Fruit fly (Drosophila melanogaster) whole organism, embryonic: ENCODE measurements around the gene gpp.

ENCODE experiments used
- Aef1 ChIP-seq: fragments of 200-800 bp; sonication (Bioruptor generic); IDR thresholded peaks from 3 replicates; pipeline ENCODE4 v1.3.6; 2022; ENCODE audit warnings: missing biosample characterization, missing genetic modification characterization
- BEAF-32 ChIP-seq: fragments of 200-800 bp; sonication (Bioruptor generic); optimal IDR thresholded peaks from 3 replicates; lab custom pipeline; 2017; ENCODE audit warnings: missing biosample characterization, missing genetic modification characterization, mild to moderate bottlenecking, moderate library complexity, missing genetic modification reagents
- CG1024 ChIP-seq: fragments of 200-800 bp; sonication (Bioruptor generic); IDR thresholded peaks from 2 replicates; pipeline ENCODE4 v1.3.6; 2022; ENCODE audit warnings: missing biosample characterization, missing genetic modification characterization
- CG10543 ChIP-seq: fragments of 200-800 bp; sonication (Bioruptor generic); optimal IDR thresholded peaks from 3 replicates; lab custom pipeline; 2017; ENCODE audit warnings: missing biosample characterization, mild to moderate bottlenecking, missing genetic modification characterization, moderate library complexity
- CG10959 ChIP-seq: fragments of 200-800 bp; sonication (Bioruptor generic); IDR thresholded peaks from 2 replicates; pipeline ENCODE4 v1.3.6; 2022; ENCODE audit warnings: missing biosample characterization, missing genetic modification characterization
- CG11696 ChIP-seq: fragments of 200-800 bp; sonication (Bioruptor generic); IDR thresholded peaks from 2 replicates; pipeline ENCODE4 v1.3.6; 2022; ENCODE audit warnings: missing biosample characterization, missing genetic modification characterization
- CG12659 ChIP-seq: fragments of 200-800 bp; sonication (Bioruptor generic); optimal IDR thresholded peaks from 3 replicates; lab custom pipeline; 2017; ENCODE audit warnings: mild to moderate bottlenecking, missing biosample characterization, missing genetic modification reagents, missing genetic modification characterization
- CG13624 ChIP-seq: fragments of 200-800 bp; sonication (Bioruptor generic); optimal IDR thresholded peaks from 2 replicates; lab custom pipeline; 2016; ENCODE audit warnings: missing biosample characterization, missing genetic modification characterization
- CG1602 ChIP-seq: fragments of 200-800 bp; sonication (Bioruptor generic); optimal IDR thresholded peaks from 3 replicates; lab custom pipeline; 2016; ENCODE audit warnings: missing biosample characterization, missing genetic modification characterization
- CG17802 ChIP-seq: fragments of 200-800 bp; sonication (Bioruptor generic); optimal IDR thresholded peaks from 2 replicates; lab custom pipeline; 2018; ENCODE audit warnings: missing biosample characterization, mild to moderate bottlenecking, missing genetic modification characterization, moderate library complexity
- CG18764 ChIP-seq: fragments of 200-800 bp; sonication (Bioruptor generic); optimal IDR thresholded peaks from 3 replicates; lab custom pipeline; 2016; ENCODE audit warnings: missing biosample characterization, missing genetic modification characterization
- CG2202 ChIP-seq: fragments of 200-800 bp; sonication (Bioruptor generic); optimal IDR thresholded peaks from 2 replicates; lab custom pipeline; 2018; ENCODE audit warnings: missing biosample characterization, mild to moderate bottlenecking, missing genetic modification characterization
- CG2678 ChIP-seq: fragments of 200-800 bp; sonication (Bioruptor generic); optimal IDR thresholded peaks from 3 replicates; lab custom pipeline; 2019; ENCODE audit warnings: missing biosample characterization, mild to moderate bottlenecking, missing genetic modification characterization, moderate library complexity
- CG31388 ChIP-seq: fragments of 200-800 bp; sonication (Bioruptor generic); optimal IDR thresholded peaks from 2 replicates; lab custom pipeline; 2016; ENCODE audit warnings: missing biosample characterization, missing genetic modification characterization
- CG31441 ChIP-seq: fragments of 200-800 bp; sonication (Bioruptor generic); IDR thresholded peaks from 2 replicates; pipeline ENCODE4 v1.3.6; 2022; ENCODE audit warnings: missing biosample characterization, missing genetic modification characterization
- CG4328 ChIP-seq: fragments of 200-800 bp; sonication (Bioruptor generic); optimal IDR thresholded peaks from 3 replicates; lab custom pipeline; 2017; ENCODE audit warnings: missing biosample characterization, missing genetic modification reagents, missing genetic modification characterization
- CG7556 ChIP-seq: fragments of 200-800 bp; sonication (Bioruptor generic); optimal IDR thresholded peaks from 2 replicates; lab custom pipeline; 2017; ENCODE audit warnings: missing biosample characterization, mild to moderate bottlenecking, missing genetic modification characterization
- CG8478 ChIP-seq: fragments of >200 bp; optimal IDR thresholded peaks from 2 replicates; lab custom pipeline; 2018
- CoRest ChIP-seq: fragments of 200-800 bp; sonication (Bioruptor generic); optimal IDR thresholded peaks from 3 replicates; lab custom pipeline; 2018; ENCODE audit warnings: missing biosample characterization, mild to moderate bottlenecking, missing genetic modification characterization, moderate library complexity
- D19A ChIP-seq: fragments of 200-800 bp; optimal IDR thresholded peaks from 3 replicates; lab custom pipeline; 2019; ENCODE audit warnings: missing biosample characterization, mild to moderate bottlenecking, missing genetic modification characterization, moderate library complexity
- Dek ChIP-seq: fragments of 200-800 bp; sonication (Bioruptor generic); optimal IDR thresholded peaks from 3 replicates; lab custom pipeline; 2019; ENCODE audit warnings: missing biosample characterization, mild to moderate bottlenecking, missing genetic modification characterization, moderate library complexity
- E2f2 ChIP-seq: fragments of 200-800 bp; sonication (Bioruptor generic); IDR thresholded peaks from 2 replicates; pipeline ENCODE4 v1.3.6; 2022; ENCODE audit warnings: missing biosample characterization, missing genetic modification characterization
- Eip74EF ChIP-seq, 2 experiments: fragments of 200-800 bp in 1 of 2; fragments of >200 bp in 1 of 2; sonication (Bioruptor generic) in 1 of 2; optimal IDR thresholded peaks; 2 replicates each; lab custom pipeline; 2017 to 2019; ENCODE audit warnings: missing biosample characterization in 2 of 2, missing genetic modification characterization in 2 of 2, mild to moderate bottlenecking in 1 of 2, moderate library complexity in 1 of 2
- Ets65A ChIP-seq: fragments of 200-800 bp; sonication (Bioruptor generic); peaks from one replicate; lab custom pipeline; 2016; ENCODE audit warnings: missing biosample characterization, missing genetic modification characterization
- Hr51 ChIP-seq, 2 experiments: fragments of 200-800 bp; sonication (Bioruptor generic); optimal IDR thresholded peaks; 2 replicates in 1 of 2; 3 replicates in 1 of 2; lab custom pipeline; 2016 to 2018; ENCODE audit warnings: missing biosample characterization in 2 of 2, missing genetic modification characterization in 2 of 2, mild to moderate bottlenecking in 1 of 2, moderate library complexity in 1 of 2
- Hsf ChIP-seq: fragments of 200-800 bp; sonication (Bioruptor generic); optimal IDR thresholded peaks from 3 replicates; lab custom pipeline; 2016; ENCODE audit warnings: missing biosample characterization, missing genetic modification characterization
- Oli ChIP-seq: fragments of 200-800 bp; sonication (Bioruptor generic); optimal IDR thresholded peaks from 2 replicates; lab custom pipeline; 2018; ENCODE audit warnings: missing biosample characterization, mild to moderate bottlenecking, missing genetic modification characterization, moderate library complexity
- Vsx1 ChIP-seq: fragments of 200-800 bp; sonication (Bioruptor generic); optimal IDR thresholded peaks from 2 replicates; lab custom pipeline; 2017; ENCODE audit warnings: missing biosample characterization, mild to moderate bottlenecking, missing genetic modification characterization, missing genetic modification reagents
- Xbp1 ChIP-seq: fragments of 200-800 bp; sonication (Bioruptor generic); optimal IDR thresholded peaks from 3 replicates; lab custom pipeline; 2016; ENCODE audit warnings: missing biosample characterization, mild to moderate bottlenecking, missing genetic modification characterization
- ara ChIP-seq: fragments of 200-800 bp; sonication (Bioruptor generic); IDR thresholded peaks from 2 replicates; pipeline ENCODE4 v1.3.6; 2022; ENCODE audit warnings: missing biosample characterization, missing genetic modification characterization
- bigmax ChIP-seq: fragments of 200-800 bp; sonication (Bioruptor generic); optimal IDR thresholded peaks from 2 replicates; lab custom pipeline; 2018; ENCODE audit warnings: missing biosample characterization, mild to moderate bottlenecking, missing genetic modification characterization
- bsh ChIP-seq, 2 experiments: fragments of 200-800 bp; sonication (Bioruptor generic); optimal IDR thresholded peaks; 2 replicates each; lab custom pipeline; 2017 to 2018; ENCODE audit warnings: mild to moderate bottlenecking in 2 of 2, missing biosample characterization in 2 of 2, missing genetic modification characterization in 2 of 2, moderate library complexity in 1 of 2
- btn ChIP-seq: fragments of 200-800 bp; sonication (Bioruptor generic); optimal IDR thresholded peaks from 2 replicates; lab custom pipeline; 2016; ENCODE audit warnings: missing biosample characterization, missing genetic modification characterization
- cas ChIP-seq: fragments of 200-800 bp; sonication (Bioruptor generic); IDR thresholded peaks from 2 replicates; pipeline ENCODE4 v1.3.6; 2022; ENCODE audit warnings: missing biosample characterization, missing genetic modification characterization
- chif ChIP-seq, 2 experiments: fragments of 200-800 bp; sonication (Bioruptor generic); optimal IDR thresholded peaks; 3 replicates each; lab custom pipeline; 2016; ENCODE audit warnings: missing biosample characterization in 2 of 2, missing genetic modification characterization in 2 of 2
- ci ChIP-seq: fragments of 200-800 bp; sonication (Bioruptor generic); IDR thresholded peaks from 3 replicates; pipeline ENCODE4 v1.3.6; 2022; ENCODE audit warnings: missing biosample characterization, missing genetic modification characterization
- dimm ChIP-seq: fragments of 200-800 bp; sonication (Bioruptor generic); IDR thresholded peaks from 2 replicates; pipeline ENCODE4 v1.3.6; 2022; ENCODE audit warnings: missing biosample characterization, missing genetic modification characterization
- dmrt99B ChIP-seq: fragments of 200-800 bp; sonication (Bioruptor generic); optimal IDR thresholded peaks from 2 replicates; lab custom pipeline; 2018; ENCODE audit warnings: missing biosample characterization, mild to moderate bottlenecking, missing genetic modification characterization, moderate library complexity
- en ChIP-seq: fragments of 200-800 bp; sonication (Bioruptor generic); optimal IDR thresholded peaks from 2 replicates; lab custom pipeline; 2016; ENCODE audit warnings: missing biosample characterization, missing genetic modification characterization
- fd3F ChIP-seq: fragments of 200-800 bp; sonication (Bioruptor generic); optimal IDR thresholded peaks from 2 replicates; lab custom pipeline; 2018; ENCODE audit warnings: missing biosample characterization, mild to moderate bottlenecking, missing genetic modification characterization, moderate library complexity
- gcm2 ChIP-seq: fragments of 200-800 bp; sonication (Bioruptor generic); optimal IDR thresholded peaks from 2 replicates; lab custom pipeline; 2016; ENCODE audit warnings: missing biosample characterization, missing genetic modification characterization
- ken ChIP-seq: fragments of 200-800 bp; sonication (Bioruptor generic); IDR thresholded peaks from 3 replicates; pipeline ENCODE4 v1.3.6; 2022; ENCODE audit warnings: missing biosample characterization, missing genetic modification characterization
- ranshi ChIP-seq: fragments of 200-800 bp; sonication (Bioruptor generic); IDR thresholded peaks from 2 replicates; pipeline ENCODE4 v1.3.6; 2022; ENCODE audit warnings: missing biosample characterization, missing genetic modification characterization
- row ChIP-seq: fragments of 200-800 bp; sonication (Bioruptor generic); IDR thresholded peaks from 3 replicates; pipeline ENCODE4 v1.3.6; 2022; ENCODE audit warnings: missing biosample characterization, missing genetic modification characterization
- run ChIP-seq: fragments of 200-800 bp; sonication (Bioruptor generic); optimal IDR thresholded peaks from 3 replicates; lab custom pipeline; 2018; ENCODE audit warnings: missing biosample characterization, mild to moderate bottlenecking, missing genetic modification characterization
- salm ChIP-seq: fragments of 200-800 bp; sonication (Bioruptor generic); optimal IDR thresholded peaks from 2 replicates; lab custom pipeline; 2018; ENCODE audit warnings: missing biosample characterization, mild to moderate bottlenecking, missing genetic modification characterization
- sc ChIP-seq, 3 experiments: fragments of >200 bp in 2 of 3; fragments of 200-800 bp in 1 of 3; sonication (Bioruptor generic) in 1 of 3; optimal IDR thresholded peaks; 2 replicates in 2 of 3; 3 replicates in 1 of 3; lab custom pipeline; 2017; ENCODE audit warnings: mild to moderate bottlenecking in 1 of 3, missing biosample characterization in 1 of 3, missing genetic modification characterization in 1 of 3, missing genetic modification reagents in 1 of 3
- tio ChIP-seq: fragments of 200-800 bp; sonication (Bioruptor generic); optimal IDR thresholded peaks from 2 replicates; lab custom pipeline; 2017; ENCODE audit warnings: missing biosample characterization, missing genetic modification characterization, inconsistent platforms
- yki ChIP-seq: fragments of >200 bp; optimal IDR thresholded peaks from 3 replicates; lab custom pipeline; 2018

gpp gene

DNA sequence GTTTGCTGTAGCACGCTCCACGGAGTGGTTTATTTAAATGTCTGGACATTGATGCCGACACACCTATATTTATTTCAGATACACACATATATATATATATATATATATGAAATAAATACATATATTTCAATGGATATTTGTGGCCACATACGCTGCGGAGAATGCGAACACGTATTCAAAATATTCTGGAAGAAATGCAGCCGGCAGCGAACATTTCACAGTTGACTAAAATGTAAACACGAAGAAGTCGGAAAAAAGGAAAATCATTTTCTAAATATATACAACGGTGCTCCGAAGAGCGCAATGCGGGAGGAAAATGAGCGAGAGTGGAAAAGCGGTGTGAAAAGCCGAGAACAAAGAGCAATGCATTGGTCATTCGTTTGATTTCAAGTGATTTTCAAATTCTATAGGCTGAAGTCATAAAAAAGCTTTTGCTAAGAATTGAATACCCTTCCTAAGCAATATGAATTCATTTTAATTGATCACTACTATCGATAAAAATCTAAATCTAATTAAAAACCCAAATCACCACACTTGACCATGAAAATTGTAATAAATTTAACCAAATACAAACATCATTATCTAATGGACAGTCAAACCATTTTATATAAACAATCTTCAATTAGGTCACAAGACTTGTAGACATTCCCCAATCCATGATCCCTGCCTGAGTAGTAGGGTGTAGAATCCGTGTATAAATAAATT lies 61.1 kb downstream of the gpp start (continued):
- TF ChIP-seq CG2678 (tag; lab: Kevin White, UChicago) (peak; percentile 89), en (GFP tag; lab: Kevin White, UChicago) (peak; percentile 8), salm (tag; lab: Kevin White, UChicago) (peak; percentile 49), BEAF-32 (GFP tag; lab: Kevin White, UChicago) (no peak), ci (peak; percentile 54; the same call in 1 of the 3 replicates), CG11696 (GFP tag; lab: Robert Waterston, UW) (no peak), row (peak; percentile 77), CG10543 (no peak), Aef1 (GFP tag; lab: Robert Waterston, UW) (no peak), Ets65A (GFP tag; lab: Kevin White, UChicago) (peak; percentile 69), Oli (tag; lab: Kevin White, UChicago) (peak; percentile 77), CG7556 (peak; percentile 68), dimm (GFP tag; lab: Robert Waterston, UW) (peak; percentile 9; the same call in 1 of the 2 replicates), Eip74EF (GFP tag; optimal IDR thresholded peaks at IDR 0.05; lab: Kevin White, UChicago) (peak in 1 of 2 experiments; percentile 85), ara (GFP tag; lab: Robert Waterston, UW) (no peak), Vsx1 (GFP tag; lab: Kevin White, UChicago) (no peak), CG2202 (peak; percentile 44), CG4328 (peak; percentile 14), Hr51 (GFP tag; optimal IDR thresholded peaks at IDR 0.05; lab: Kevin White, UChicago) (peak in 1 of 2 experiments; percentile 82), CG13624 (GFP tag; lab: Kevin White, UChicago) (peak; percentile 44), bsh (GFP tag; optimal IDR thresholded peaks at IDR 0.05; lab: Kevin White, UChicago) (peak in 1 of 2 experiments; percentile 85), yki (lab: Kevin White, UChicago) (no peak), CG18764 (no peak), CG17802 (no peak), CG31441 (GFP tag; lab: Robert Waterston, UW) (peak; percentile 22; the same call in 1 of the 2 replicates), E2f2 (GFP tag; lab: Robert Waterston, UW) (peak; percentile 41; the same call in 1 of the 2 replicates), bigmax (GFP tag; lab: Kevin White, UChicago) (no peak), tio (GFP tag; lab: Kevin White, UChicago) (peak; percentile 17), ranshi (GFP tag; lab: Robert Waterston, UW) (no peak), Xbp1 (GFP tag; lab: Kevin White, UChicago) (peak; percentile 56), btn (GFP tag; lab: Kevin White, UChicago) (no peak), cas (GFP tag; lab: Robert Waterston, UW) (no peak), CG31388 (GFP tag; lab: Kevin White, UChicago) (no peak), ken (no peak), CG8478 (lab: Kevin White, UChicago) (no peak), CG12659 (GFP tag; lab: Kevin White, UChicago) (peak; percentile 58), CG10959 (GFP tag; lab: Robert Waterston, UW) (no peak), D19A (tag; lab: Kevin White, UChicago) (peak; percentile 59), fd3F (GFP tag; lab: Kevin White, UChicago) (no peak), CoRest (tag; lab: Kevin White, UChicago) (peak; percentile 86), sc (optimal IDR thresholded peaks at IDR 0.05; lab: Kevin White, UChicago) (no peak), sc (GFP tag; optimal IDR thresholded peaks at IDR 0.05; lab: Kevin White, UChicago) (peak; percentile 55), CG1602 (GFP tag; lab: Kevin White, UChicago) (peak; percentile 47), CG1024 (GFP tag; lab: Robert Waterston, UW) (no peak), dmrt99B (tag; lab: Kevin White, UChicago) (peak; percentile 52), run (peak; percentile 50), gcm2 (GFP tag; lab: Kevin White, UChicago) (no peak), chif (GFP tag; optimal IDR thresholded peaks at IDR 0.05; lab: Kevin White, UChicago) (peak in 1 of 2 experiments; percentile 58), Dek (peak; percentile 31), Hsf (peak; percentile 52)
